Worm (Caenorhabditis elegans) whole organism, midembryonic: ENCODE data around the gene bath-7.

Experiments
- T22C8.4 ChIP-seq: fragments of 200-800 bp; sonication (Bioruptor generic); IDR thresholded peaks from 2 replicates; pipeline ENCODE4 v1.3.6; 2022; ENCODE audit warnings: missing genetic modification characterization, missing compliant biosample characterization
- cog-1 ChIP-seq: sonication (generic microtip); optimal IDR thresholded peaks from 2 replicates; lab custom pipeline; 2016; ENCODE audit warnings: missing genetic modification characterization, missing compliant biosample characterization
- flt-1 ChIP-seq: fragments of 200-800 bp; sonication (Bioruptor generic); IDR thresholded peaks from 2 replicates; pipeline ENCODE4 v1.3.6; 2022; ENCODE audit warnings: missing genetic modification characterization, missing compliant biosample characterization
- ref-1 ChIP-seq: fragments of 200-800 bp; sonication (Bioruptor generic); conservative IDR thresholded peaks from 2 replicates; pipeline ENCODE4 v1.3.6; 2022; ENCODE audit warnings: missing genetic modification reagents, missing genetic modification characterization, missing compliant biosample characterization
- ztf-23 ChIP-seq: fragments of 200-800 bp; sonication (Bioruptor generic); IDR thresholded peaks from 2 replicates; pipeline ENCODE4 v1.3.6; 2022; ENCODE audit warnings: missing genetic modification reagents, missing genetic modification characterization, missing compliant biosample characterization
- ztf-29 ChIP-seq: fragments of 200-800 bp; sonication (Bioruptor generic); IDR thresholded peaks from 2 replicates; pipeline ENCODE4 v1.3.6; 2022; ENCODE audit warnings: missing genetic modification reagents, missing genetic modification characterization, missing compliant biosample characterization

- TF ChIP-seq ztf-29 = no peak
- no peak for TF ChIP-seq flt-1
- TF ChIP-seq ztf-23 (GFP tag; lab: Robert Waterston, UW) = no peak
- TF ChIP-seq cog-1 (tag; lab: Kevin White, UChicago) = no peak
- no peak for TF ChIP-seq T22C8.4 (GFP tag; lab: Robert Waterston, UW)
- TF ChIP-seq ref-1 (GFP tag; lab: Robert Waterston, UW) = no peak
Observed at ce11 chrII:1917862-1918261, 3.1 kb downstream of the bath-7 start, which contains the start of gene bath-4.
